Fruit fly (Drosophila melanogaster): Measurements from ENCODE around the gene EMC4.
A peak's percentile ranks its signal among the peaks of the same experiment; 100 is the strongest.

EMC4 gene

DNA sequence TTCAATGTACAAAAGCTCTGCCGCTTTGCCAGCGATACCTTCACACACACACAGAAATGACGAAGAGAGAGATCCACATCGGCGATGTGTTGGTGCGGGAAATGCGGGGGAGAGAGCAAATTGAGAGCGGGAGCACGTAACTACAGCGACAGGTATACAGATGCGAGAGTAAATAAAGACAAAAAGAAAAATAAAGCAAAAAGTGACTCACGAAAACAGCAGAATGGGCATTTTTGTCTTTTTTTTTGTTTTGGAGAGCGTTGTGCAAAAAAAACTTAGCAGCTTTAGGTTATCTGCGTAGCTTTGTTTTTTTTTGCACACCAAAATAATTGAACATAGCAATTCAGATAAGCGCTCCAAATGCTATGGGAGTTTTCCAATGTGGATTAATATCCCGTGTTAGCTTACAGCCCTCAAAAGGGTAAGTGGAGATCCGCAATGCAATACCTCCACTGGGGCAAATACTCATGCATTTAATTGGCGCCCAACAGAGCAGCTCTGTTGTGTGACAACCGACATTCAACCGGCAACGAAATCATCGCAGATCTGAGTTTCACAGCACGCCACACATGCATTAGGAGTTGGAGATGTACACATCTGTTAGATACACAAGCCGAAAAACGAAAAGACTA, 45.4 kb downstream of the EMC4 start (continued):
- no peak; the same call in 1 of the 2 replicates for TF ChIP-seq Bgb (GFP tag; IDR thresholded peaks at IDR 0.05; ENCODE audit: partially characterized antibody)
- TF ChIP-seq CG13894 (tag; optimal IDR thresholded peaks at IDR 0.05) = peak; percentile 30
- TF ChIP-seq CG8765 (GFP tag; IDR thresholded peaks at IDR 0.05) = no peak
- TF ChIP-seq CG43689 (GFP tag; IDR thresholded peaks at IDR 0.05) = no peak
- TF ChIP-seq CG13296 (GFP tag; optimal IDR thresholded peaks at IDR 0.05) = peak; percentile 55
- TF ChIP-seq CG15479 (GFP tag; optimal IDR thresholded peaks at IDR 0.05) = no peak
- no peak for TF ChIP-seq Eip74EF (GFP tag; optimal IDR thresholded peaks at IDR 0.05)
- no peak for TF ChIP-seq ro (GFP tag; IDR thresholded peaks at IDR 0.05)
- TF ChIP-seq mld (GFP tag; IDR thresholded peaks at IDR 0.05; ENCODE audit: partially characterized antibody) = no peak
- no peak for TF ChIP-seq CG10274 (GFP tag; optimal IDR thresholded peaks at IDR 0.05)
- no peak for TF ChIP-seq ind (GFP tag; optimal IDR thresholded peaks at IDR 0.05)
- TF ChIP-seq CG7372 (GFP tag; IDR thresholded peaks at IDR 0.05) = no peak
- TF ChIP-seq Hmr (GFP tag; optimal IDR thresholded peaks at IDR 0.05) = peak; percentile 13
- TF ChIP-seq tgo (GFP tag; IDR thresholded peaks at IDR 0.05) = no peak
- no peak for TF ChIP-seq CG12942 (GFP tag; optimal IDR thresholded peaks at IDR 0.05)
- peak; percentile 15 for TF ChIP-seq CG3281 (GFP tag; optimal IDR thresholded peaks at IDR 0.05)
- peak; percentile 18 for TF ChIP-seq scrt (GFP tag; optimal IDR thresholded peaks at IDR 0.05)
- no peak for TF ChIP-seq Atf3 (GFP tag; optimal IDR thresholded peaks at IDR 0.05)
- no peak for TF ChIP-seq grn (GFP tag; optimal IDR thresholded peaks at IDR 0.05)
- TF ChIP-seq Fer3 (tag; optimal IDR thresholded peaks at IDR 0.05) = no peak
- no peak for TF ChIP-seq HHEX (GFP tag; optimal IDR thresholded peaks at IDR 0.05)
- TF ChIP-seq schlank (tag; optimal IDR thresholded peaks at IDR 0.05) = no peak
- no peak for TF ChIP-seq Rx (GFP tag; IDR thresholded peaks at IDR 0.05)
- TF ChIP-seq corto (GFP tag; optimal IDR thresholded peaks at IDR 0.05) = peak; percentile 89
- TF ChIP-seq Med (GFP tag) = peak; percentile 68
- TF ChIP-seq sna (GFP tag; IDR thresholded peaks at IDR 0.05; ENCODE audit: partially characterized antibody) = no peak
- TF ChIP-seq CG10366 (GFP tag; IDR thresholded peaks at IDR 0.05) = no peak
- TF ChIP-seq dan (GFP tag; IDR thresholded peaks at IDR 0.05) = no peak
- no peak for TF ChIP-seq CG30431 (GFP tag; optimal IDR thresholded peaks at IDR 0.05)
- no peak for TF ChIP-seq ems (GFP tag; optimal IDR thresholded peaks at IDR 0.05)
- peak; percentile 17; the same call in 1 of the 2 replicates for TF ChIP-seq stc (GFP tag; IDR thresholded peaks at IDR 0.05)
- peak; percentile 28 for TF ChIP-seq CG12769 (tag; optimal IDR thresholded peaks at IDR 0.05)
- TF ChIP-seq prd (optimal IDR thresholded peaks at IDR 0.05) = no peak
- no peak for TF ChIP-seq prd (GFP tag; IDR thresholded peaks at IDR 0.05)
- no peak for TF ChIP-seq CG4360 (GFP tag; IDR thresholded peaks at IDR 0.05)
- no peak for TF ChIP-seq HLH4C (GFP tag; IDR thresholded peaks at IDR 0.05; ENCODE audit: partially characterized antibody)
- no peak for TF ChIP-seq Dad (GFP tag; optimal IDR thresholded peaks at IDR 0.05)
- peak; percentile 43; the same call in 1 of the 2 replicates for TF ChIP-seq ssp (GFP tag; IDR thresholded peaks at IDR 0.05)
- no peak for TF ChIP-seq cad (GFP tag; optimal IDR thresholded peaks at IDR 0.05)
- no peak for TF ChIP-seq unc-4 (GFP tag; IDR thresholded peaks at IDR 0.05; ENCODE audit: partially characterized antibody)
- TF ChIP-seq Chrac-16 (GFP tag; optimal IDR thresholded peaks at IDR 0.05) = no peak
- TF ChIP-seq CG15601 (tag; optimal IDR thresholded peaks at IDR 0.05) = no peak
- TF ChIP-seq salm (tag; optimal IDR thresholded peaks at IDR 0.05) = no peak
- no peak for TF ChIP-seq CG6175 (GFP tag; IDR thresholded peaks at IDR 0.05)
- no peak for TF ChIP-seq slp2 (GFP tag; optimal IDR thresholded peaks at IDR 0.05)
- peak; percentile 86 for TF ChIP-seq cg (GFP tag; optimal IDR thresholded peaks at IDR 0.05)
- TF ChIP-seq CG8281 (tag; optimal IDR thresholded peaks at IDR 0.05) = no peak
- TF ChIP-seq br (optimal IDR thresholded peaks at IDR 0.05) = no peak
- TF ChIP-seq CG7357 (GFP tag; IDR thresholded peaks at IDR 0.05) = peak; percentile 71
- no peak for TF ChIP-seq shn (GFP tag; optimal IDR thresholded peaks at IDR 0.05)
- TF ChIP-seq insv (GFP tag; optimal IDR thresholded peaks at IDR 0.05) = no peak
